Worm (Caenorhabditis elegans) whole organism, L1 larva: ENCODE data around the gene Y32B12B.4.

Source experiments
- C04F5.9 ChIP-seq: sonication (generic microtip); optimal IDR thresholded peaks from 2 replicates; lab custom pipeline; 2016; ENCODE audit warnings: missing genetic modification characterization, missing compliant biosample characterization
- F16B12.6 ChIP-seq: fragments of 150-350 bp; optimal IDR thresholded peaks from 2 replicates; lab custom pipeline; 2014; ENCODE audit warnings: missing biosample characterization, missing genetic modification characterization
- Y116A8C.19 ChIP-seq: sonication (generic microtip); optimal IDR thresholded peaks from 2 replicates; lab custom pipeline; 2016; ENCODE audit warnings: missing compliant biosample characterization, missing genetic modification characterization, borderline replicate concordance
- aly-2 ChIP-seq: fragments of 150-350 bp; optimal IDR thresholded peaks from 2 replicates; lab custom pipeline; 2014; ENCODE audit warnings: missing biosample characterization, missing genetic modification characterization
- ama-1 ChIP-seq: fragments of 150-350 bp; optimal IDR thresholded peaks from 2 replicates; lab custom pipeline; 2014
- blmp-1 ChIP-seq: fragments of 150-350 bp; optimal IDR thresholded peaks from 2 replicates; lab custom pipeline; 2014; ENCODE audit warnings: missing biosample characterization, missing genetic modification characterization
- ceh-88 ChIP-seq: fragments of 200-800 bp; sonication (Bioruptor generic); IDR thresholded peaks from 2 replicates; pipeline ENCODE4 v1.3.6; 2022; ENCODE audit warnings: missing genetic modification characterization, missing compliant biosample characterization
- ces-1 ChIP-seq: fragments of 150-350 bp; optimal IDR thresholded peaks from 2 replicates; lab custom pipeline; 2014; ENCODE audit warnings: missing biosample characterization, missing genetic modification reagents, missing genetic modification characterization
- dpl-1 ChIP-seq, 3 experiments: fragments of 150-350 bp in 2 of 3; sonication (generic microtip) in 1 of 3; optimal IDR thresholded peaks; 2 replicates each; lab custom pipeline; 2014 to 2017; ENCODE audit warnings: missing biosample characterization in 3 of 3, missing genetic modification characterization in 3 of 3, missing genetic modification reagents in 3 of 3
- dsc-1 ChIP-seq: sonication (generic microtip); optimal IDR thresholded peaks from 2 replicates; lab custom pipeline; 2016; ENCODE audit warnings: mild to moderate bottlenecking, missing genetic modification characterization, missing compliant biosample characterization
- efl-1 ChIP-seq, 4 experiments: fragments of 150-350 bp; optimal IDR thresholded peaks in 3 of 4; peaks in 1 of 4; 1 replicate in 1 of 4; 2 replicates in 3 of 4; lab custom pipeline; 2014; ENCODE audit warnings: missing biosample characterization in 2 of 4, missing genetic modification characterization in 2 of 4, missing genetic modification reagents in 2 of 4
- elt-2 ChIP-seq: sonication (generic microtip); optimal IDR thresholded peaks from 2 replicates; lab custom pipeline; 2016; ENCODE audit warnings: missing genetic modification characterization, mild to moderate bottlenecking, inconsistent platforms, missing compliant biosample characterization, missing genetic modification reagents
- elt-3 ChIP-seq, 6 experiments: fragments of 150-350 bp in 1 of 6; sonication (generic microtip); optimal IDR thresholded peaks; 2 replicates each; lab custom pipeline; 2017 to 2018; ENCODE audit warnings: missing biosample characterization in 6 of 6, missing genetic modification characterization in 6 of 6, inconsistent platforms in 1 of 6
- ets-5 ChIP-seq: fragments of 200-800 bp; sonication (Bioruptor generic); IDR thresholded peaks from 2 replicates; pipeline ENCODE4 v1.3.6; 2022; ENCODE audit warnings: missing genetic modification characterization, missing compliant biosample characterization
- fkh-4 ChIP-seq: sonication (generic microtip); optimal IDR thresholded peaks from 2 replicates; lab custom pipeline; 2016; ENCODE audit warnings: missing compliant biosample characterization, missing genetic modification characterization, borderline replicate concordance
- fkh-8 ChIP-seq: sonication (generic microtip); optimal IDR thresholded peaks from 2 replicates; lab custom pipeline; 2016; ENCODE audit warnings: mild to moderate bottlenecking, missing genetic modification characterization, missing compliant biosample characterization
- grh-1 ChIP-seq: fragments of 200-800 bp; sonication (Bioruptor generic); IDR thresholded peaks from 2 replicates; pipeline ENCODE4 v1.3.6; 2022; ENCODE audit warnings: missing genetic modification reagents, missing genetic modification characterization, missing compliant biosample characterization
- jun-1 ChIP-seq: fragments of 150-350 bp; optimal IDR thresholded peaks from 2 replicates; lab custom pipeline; 2014; ENCODE audit warnings: missing biosample characterization, missing genetic modification reagents, missing genetic modification characterization
- lin-14 ChIP-seq: fragments of 200-800 bp; sonication (Bioruptor generic); optimal IDR thresholded peaks from 2 replicates; lab custom pipeline; 2018; ENCODE audit warnings: mild to moderate bottlenecking, missing genetic modification characterization, moderate library complexity, missing compliant biosample characterization
- lin-15B ChIP-seq: fragments of 150-350 bp; sonication (generic microtip); optimal IDR thresholded peaks from 3 replicates; lab custom pipeline; 2014; ENCODE audit warnings: missing biosample characterization, missing genetic modification characterization
- lin-35 ChIP-seq, 2 experiments: fragments of 150-350 bp; optimal IDR thresholded peaks; 2 replicates each; lab custom pipeline; 2014; ENCODE audit warnings: missing biosample characterization in 2 of 2, missing genetic modification characterization in 2 of 2, missing genetic modification reagents in 2 of 2
- lsy-2 ChIP-seq, 2 experiments: fragments of 150-350 bp; optimal IDR thresholded peaks; 2 replicates each; lab custom pipeline; 2014; ENCODE audit warnings: missing biosample characterization in 2 of 2, missing genetic modification characterization in 2 of 2
- mab-9 ChIP-seq: fragments of 200-800 bp; sonication (Bioruptor generic); IDR thresholded peaks from 2 replicates; pipeline ENCODE4 v1.3.6; 2022; ENCODE audit warnings: missing genetic modification reagents, missing genetic modification characterization, missing compliant biosample characterization
- mdl-1 ChIP-seq, 2 experiments: fragments of 150-350 bp; optimal IDR thresholded peaks; 2 replicates each; lab custom pipeline; 2014 to 2017; ENCODE audit warnings: missing biosample characterization in 2 of 2, missing genetic modification characterization in 2 of 2, inconsistent platforms in 1 of 2
- mef-2 ChIP-seq: fragments of 150-350 bp; optimal IDR thresholded peaks from 2 replicates; lab custom pipeline; 2014; ENCODE audit warnings: missing biosample characterization, missing genetic modification characterization
- nhr-19 ChIP-seq: fragments of 200-800 bp; sonication (Bioruptor generic); conservative IDR thresholded peaks from 2 replicates; pipeline ENCODE4 v1.3.6; 2022; ENCODE audit warnings: missing genetic modification characterization, missing compliant biosample characterization
- nhr-20 ChIP-seq: sonication (generic microtip); optimal IDR thresholded peaks from 2 replicates; lab custom pipeline; 2016; ENCODE audit warnings: mild to moderate bottlenecking, missing genetic modification characterization, missing compliant biosample characterization
- nhr-237 ChIP-seq: fragments of 150-350 bp; optimal IDR thresholded peaks from 2 replicates; lab custom pipeline; 2014; ENCODE audit warnings: missing biosample characterization, missing genetic modification characterization
- nhr-28 ChIP-seq: fragments of 150-350 bp; optimal IDR thresholded peaks from 2 replicates; lab custom pipeline; 2014; ENCODE audit warnings: missing biosample characterization, missing genetic modification characterization
- nhr-47 ChIP-seq: sonication (generic microtip); optimal IDR thresholded peaks from 2 replicates; lab custom pipeline; 2016; ENCODE audit warnings: mild to moderate bottlenecking, missing genetic modification characterization, moderate library complexity, missing compliant biosample characterization
- nhr-71 ChIP-seq: sonication (generic microtip); optimal IDR thresholded peaks from 2 replicates; lab custom pipeline; 2016; ENCODE audit warnings: mild to moderate bottlenecking, missing genetic modification characterization, moderate library complexity, missing compliant biosample characterization
- nhr-76 ChIP-seq: sonication (generic microtip); optimal IDR thresholded peaks from 2 replicates; lab custom pipeline; 2017; ENCODE audit warnings: missing biosample characterization, missing genetic modification characterization
- nhr-77 ChIP-seq: fragments of 150-350 bp; optimal IDR thresholded peaks from 2 replicates; lab custom pipeline; 2014; ENCODE audit warnings: missing biosample characterization, missing genetic modification characterization
- nhr-90 ChIP-seq: sonication (generic microtip); optimal IDR thresholded peaks from 2 replicates; lab custom pipeline; 2016; ENCODE audit warnings: mild to moderate bottlenecking, missing genetic modification characterization, missing compliant biosample characterization; ENCODE audit not compliant: poor library complexity
- rnt-1 ChIP-seq: sonication (generic microtip); optimal IDR thresholded peaks from 2 replicates; lab custom pipeline; 2016; ENCODE audit warnings: mild to moderate bottlenecking, missing genetic modification characterization, moderate library complexity, missing compliant biosample characterization
- snu-23 ChIP-seq: sonication (generic microtip); optimal IDR thresholded peaks from 2 replicates; lab custom pipeline; 2016; ENCODE audit warnings: missing genetic modification characterization, missing compliant biosample characterization
- sox-4 ChIP-seq: sonication (generic microtip); optimal IDR thresholded peaks from 2 replicates; lab custom pipeline; 2016; ENCODE audit warnings: missing genetic modification characterization, missing compliant biosample characterization
- swsn-7 ChIP-seq: sonication (generic microtip); optimal IDR thresholded peaks from 2 replicates; lab custom pipeline; 2016; ENCODE audit warnings: missing genetic modification characterization, missing compliant biosample characterization
- unc-30 ChIP-seq: sonication (generic microtip); optimal IDR thresholded peaks from 2 replicates; lab custom pipeline; 2017; ENCODE audit warnings: missing biosample characterization, missing genetic modification characterization
- unc-98 ChIP-seq: fragments of 200-800 bp; sonication (Bioruptor generic); IDR thresholded peaks from 2 replicates; pipeline ENCODE4 v1.3.6; 2022; ENCODE audit warnings: missing genetic modification characterization, missing compliant biosample characterization
- xbp-1 ChIP-seq: sonication (generic microtip); optimal IDR thresholded peaks from 2 replicates; lab custom pipeline; 2016; ENCODE audit warnings: missing genetic modification characterization, missing compliant biosample characterization

Y32B12B.4 gene

DNA sequence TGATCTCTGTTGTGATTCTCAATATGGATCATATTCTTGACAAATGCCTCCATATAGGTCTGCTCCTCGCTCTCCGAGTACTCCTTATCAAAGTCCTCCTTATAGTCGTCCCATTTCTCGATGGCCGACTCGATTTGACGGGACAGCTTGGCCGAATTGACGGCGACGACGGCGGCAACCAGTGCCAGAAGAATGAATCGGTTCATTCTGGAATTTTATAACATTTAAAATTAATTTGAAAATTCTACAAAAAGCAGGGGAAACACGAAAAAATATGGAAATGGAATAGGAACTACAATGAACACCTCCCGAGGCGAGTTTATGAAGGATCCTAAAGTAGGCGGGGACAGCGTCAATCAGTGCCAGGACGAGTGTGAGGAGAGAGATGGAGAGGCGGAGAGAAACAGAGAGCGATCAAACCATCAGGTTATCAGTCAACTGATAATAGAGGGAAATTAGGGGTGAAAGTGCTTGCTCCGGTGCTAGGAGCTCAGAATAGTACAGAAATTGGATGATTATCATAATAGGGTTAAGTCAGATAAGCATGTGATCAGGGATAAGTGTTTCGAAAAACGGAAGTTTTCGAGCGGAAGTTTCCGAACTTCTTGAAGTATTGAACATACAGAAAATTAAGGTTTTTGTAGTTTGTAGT, 42.1 kb downstream of the Y32B12B.4 start, which contains the start of gene cpl-1:
cpl-1 (minus strand) TSS at position 207 of the 652 bp plus-strand sequence.
- TF ChIP-seq nhr-90 (tag; lab: Kevin White, UChicago) = peak; percentile 36
- TF ChIP-seq blmp-1 = peak; percentile 4
- no peak for TF ChIP-seq grh-1 (GFP tag; lab: Robert Waterston, UW)
- peak; percentile 16; the same call in 1 of the 2 replicates for TF ChIP-seq nhr-19
- no peak for TF ChIP-seq mef-2 (tag; lab: Kevin White, UChicago)
- TF ChIP-seq nhr-71 (tag; lab: Kevin White, UChicago) = peak; percentile 45
- TF ChIP-seq elt-2 (tag; lab: Kevin White, UChicago) = peak; percentile 88
- peak; percentile 37 for TF ChIP-seq rnt-1
- peak; percentile 23 for TF ChIP-seq nhr-20 (tag; lab: Kevin White, UChicago)
- TF ChIP-seq ceh-88 (GFP tag; lab: Robert Waterston, UW) = no peak
- TF ChIP-seq ama-1 = peak; percentile 88
- peak in 1 of 2 experiments; percentile 27 for TF ChIP-seq lin-35 (GFP tag; optimal IDR thresholded peaks at IDR 0.05; lab: Kevin White, UChicago)
- TF ChIP-seq sox-4 (tag; lab: Kevin White, UChicago) = no peak
- TF ChIP-seq jun-1 = peak; percentile 18
- no peak for TF ChIP-seq nhr-47
- TF ChIP-seq efl-1 (optimal IDR thresholded peaks at IDR 0.05; lab: Kevin White, UChicago) = no peak
- peak in 1 of 2 experiments; percentile 87 for TF ChIP-seq efl-1 (GFP tag; optimal IDR thresholded peaks at IDR 0.05 in 1 of 2; lab: Kevin White, UChicago)
- no peak for TF ChIP-seq mab-9 (GFP tag; lab: Robert Waterston, UW)
- peak; percentile 24 for TF ChIP-seq lin-14 (GFP tag; lab: Kevin White, UChicago)
- TF ChIP-seq snu-23 (GFP tag; lab: Kevin White, UChicago) = peak; percentile 6
- no peak for TF ChIP-seq xbp-1

DNA sequence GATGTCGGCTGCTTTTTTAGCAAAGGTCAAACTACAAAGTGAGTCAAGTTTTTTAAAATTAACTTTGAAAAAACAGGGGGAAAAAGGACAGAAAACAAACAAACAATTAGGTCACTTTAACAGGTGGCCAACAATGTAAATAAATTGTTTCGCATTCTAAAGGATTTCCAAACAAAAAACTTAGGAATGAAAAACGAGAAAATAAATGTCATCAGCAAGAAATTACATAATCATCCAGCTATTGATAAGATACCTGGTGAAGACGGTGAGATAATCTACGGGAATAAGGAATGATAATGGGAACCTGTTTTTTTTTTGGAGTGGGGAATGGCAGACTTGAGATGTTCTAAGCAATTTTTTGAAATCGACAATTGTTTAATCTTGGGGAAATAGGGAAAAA, 43.0 kb downstream of the Y32B12B.4 start:
- no peak for TF ChIP-seq Y116A8C.19
- peak in 1 of 6 experiments; percentile 19 for TF ChIP-seq elt-3 (tag; optimal IDR thresholded peaks at IDR 0.05; lab: Kevin White, UChicago)

DNA sequence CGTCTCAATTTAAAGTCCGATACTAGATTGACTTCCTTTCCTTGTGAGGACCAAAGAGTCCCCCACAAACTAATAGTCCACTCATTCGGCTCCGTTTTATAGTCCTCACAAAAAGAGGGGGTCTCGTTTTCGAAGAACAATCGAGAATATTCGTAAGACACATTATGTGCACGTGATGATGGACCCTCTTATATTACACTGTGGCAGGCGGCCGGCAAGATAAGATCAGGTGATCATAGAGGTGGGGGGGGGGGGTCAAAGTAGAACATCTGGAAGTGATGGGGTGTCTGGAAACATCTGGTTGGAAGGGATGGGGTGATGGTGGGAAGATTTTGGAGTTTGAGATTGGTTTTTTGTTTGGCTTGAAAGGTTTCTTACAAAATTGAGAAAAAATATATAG, 45.3 kb downstream of the Y32B12B.4 start:
- TF ChIP-seq mdl-1 (tag; optimal IDR thresholded peaks at IDR 0.05; lab: Kevin White, UChicago) (peak in 1 of 2 experiments; percentile 54), fkh-8 (tag; lab: Kevin White, UChicago) (no peak), lsy-2 (tag; optimal IDR thresholded peaks at IDR 0.05; lab: Kevin White, UChicago) (peak; percentile 8 to 33), dsc-1 (tag; lab: Kevin White, UChicago) (peak; percentile 84), F16B12.6 (tag; lab: Kevin White, UChicago) (no peak), fkh-4 (tag; lab: Kevin White, UChicago) (peak; percentile 73), nhr-19 (peak; percentile 66), snu-23 (GFP tag; lab: Kevin White, UChicago) (peak; percentile 27), rnt-1 (peak; percentile 65), nhr-71 (tag; lab: Kevin White, UChicago) (peak; percentile 47), lin-14 (GFP tag; lab: Kevin White, UChicago) (peak; percentile 43), nhr-76 (tag; lab: Kevin White, UChicago) (no peak), lin-35 (GFP tag; optimal IDR thresholded peaks at IDR 0.05; lab: Kevin White, UChicago) (no peak), unc-98 (GFP tag; lab: Robert Waterston, UW) (peak; percentile 33; the same call in 1 of the 2 replicates)

DNA sequence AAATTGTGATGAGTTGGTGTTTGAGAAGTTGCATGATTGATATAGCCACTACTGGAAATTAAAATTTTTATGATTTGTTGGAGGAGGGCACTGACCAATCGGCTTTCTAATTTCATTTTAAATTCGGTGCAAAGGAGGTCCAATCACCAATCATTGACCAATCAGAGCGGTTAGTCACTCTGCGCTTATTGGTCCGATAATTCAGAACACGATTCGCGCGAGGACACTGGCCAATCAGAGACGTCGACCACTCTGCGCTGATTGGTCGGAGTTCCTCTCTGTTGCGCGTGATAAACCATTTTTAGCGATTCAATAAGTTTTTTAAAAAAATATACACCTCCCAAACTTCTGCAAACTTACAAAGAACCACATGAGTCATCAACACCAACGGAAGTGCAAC, 46.7 kb downstream of the Y32B12B.4 start:
- TF ChIP-seq nhr-237 (tag; lab: Kevin White, UChicago) (no peak), dsc-1 (tag; lab: Kevin White, UChicago) (peak; percentile 10)

DNA sequence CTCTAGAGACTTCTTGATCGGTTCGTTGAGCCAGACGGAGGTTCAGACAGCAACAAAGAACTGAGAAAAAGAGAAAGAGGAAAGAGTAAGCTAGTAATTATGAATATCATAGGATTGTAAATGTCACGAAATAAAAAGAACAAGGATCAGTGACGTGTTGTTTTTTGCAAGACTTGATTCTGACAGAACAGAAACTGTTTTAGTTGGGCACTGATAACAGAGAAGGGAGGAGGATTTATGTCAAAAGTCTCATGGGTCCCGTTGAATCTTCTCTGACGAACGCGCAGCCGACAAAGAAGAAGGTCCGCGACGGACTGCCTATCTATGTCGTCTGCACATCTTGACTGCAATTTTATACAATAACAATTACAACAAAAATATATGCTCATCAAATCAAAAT, 47.5 kb downstream of the Y32B12B.4 start, which contains the start of gene T03E6.9:
T03E6.9 (minus strand) TSS at position 101 of the 400 bp plus-strand sequence.
- TF ChIP-seq nhr-47 (no peak), mdl-1 (tag; optimal IDR thresholded peaks at IDR 0.05; lab: Kevin White, UChicago) (no peak), fkh-4 (tag; lab: Kevin White, UChicago) (no peak), swsn-7 (no peak), nhr-19 (no peak), unc-30 (tag; lab: Kevin White, UChicago) (no peak), lin-15B (tag; lab: Kevin White, UChicago) (no peak), dpl-1 (GFP tag; optimal IDR thresholded peaks at IDR 0.05; lab: Kevin White, UChicago) (no peak), ces-1 (no peak), nhr-77 (no peak), ets-5 (no peak), nhr-28 (tag; lab: Kevin White, UChicago) (no peak), nhr-237 (tag; lab: Kevin White, UChicago) (no peak), C04F5.9 (no peak), aly-2 (tag; lab: Kevin White, UChicago) (no peak)
